Fruit fly (Drosophila melanogaster) whole organism, embryonic: Measurements from ENCODE around the gene CG42693.
A peak's percentile ranks its signal among the peaks of the same experiment; 100 is the strongest.

Experiments
- CG10366 ChIP-seq: fragments of 200-800 bp; sonication (Bioruptor generic); IDR thresholded peaks from 2 replicates; pipeline ENCODE4 v1.3.6; 2022; ENCODE audit warnings: missing biosample characterization, missing genetic modification characterization
- CG11398 ChIP-seq: fragments of 200-800 bp; sonication (Bioruptor generic); optimal IDR thresholded peaks from 2 replicates; lab custom pipeline; 2016; ENCODE audit warnings: missing biosample characterization, missing genetic modification characterization
- CG12071 ChIP-seq: fragments of 200-800 bp; sonication (Bioruptor generic); optimal IDR thresholded peaks from 3 replicates; lab custom pipeline; 2018; ENCODE audit warnings: missing biosample characterization, mild to moderate bottlenecking, missing genetic modification characterization
- CG12659 ChIP-seq: fragments of 200-800 bp; sonication (Bioruptor generic); optimal IDR thresholded peaks from 3 replicates; lab custom pipeline; 2017; ENCODE audit warnings: mild to moderate bottlenecking, missing biosample characterization, missing genetic modification reagents, missing genetic modification characterization
- CG12942 ChIP-seq: fragments of 200-800 bp; sonication (Bioruptor generic); optimal IDR thresholded peaks from 3 replicates; lab custom pipeline; 2016; ENCODE audit warnings: missing biosample characterization, missing genetic modification characterization
- CG13287 ChIP-seq: fragments of 200-800 bp; sonication (Bioruptor generic); IDR thresholded peaks from 2 replicates; pipeline ENCODE4 v1.3.6; 2022; ENCODE audit warnings: missing biosample characterization, missing genetic modification characterization; ENCODE audit not compliant: partially characterized antibody
- CG17328 ChIP-seq: fragments of 200-800 bp; sonication (Bioruptor generic); IDR thresholded peaks from 2 replicates; pipeline ENCODE4 v1.3.6; 2022; ENCODE audit warnings: missing biosample characterization, missing genetic modification characterization
- CG2116 ChIP-seq: fragments of 200-800 bp; sonication (Bioruptor generic); optimal IDR thresholded peaks from 3 replicates; lab custom pipeline; 2018; ENCODE audit warnings: missing biosample characterization, mild to moderate bottlenecking, missing genetic modification characterization
- CG2120 ChIP-seq: fragments of 200-800 bp; sonication (Bioruptor generic); optimal IDR thresholded peaks from 3 replicates; lab custom pipeline; 2016; ENCODE audit warnings: missing biosample characterization, missing genetic modification characterization
- CG42726 ChIP-seq: fragments of 200-800 bp; sonication (Bioruptor generic); IDR thresholded peaks from 2 replicates; pipeline ENCODE4 v1.3.6; 2022; ENCODE audit warnings: missing biosample characterization, missing genetic modification characterization; ENCODE audit not compliant: partially characterized antibody
- CG9817 ChIP-seq: fragments of 200-800 bp; sonication (Bioruptor generic); optimal IDR thresholded peaks from 2 replicates; lab custom pipeline; 2018; ENCODE audit warnings: missing biosample characterization, mild to moderate bottlenecking, missing genetic modification characterization, moderate library complexity
- Dfd ChIP-seq, 2 experiments: fragments of >200 bp; optimal IDR thresholded peaks; 2 replicates each; lab custom pipeline; 2017; ENCODE audit warnings: missing biosample characterization in 2 of 2, missing genetic modification characterization in 2 of 2
- HLH4C ChIP-seq: fragments of 200-800 bp; sonication (Bioruptor generic); IDR thresholded peaks from 3 replicates; pipeline ENCODE4 v1.3.6; 2022; ENCODE audit warnings: missing biosample characterization, missing genetic modification characterization; ENCODE audit not compliant: partially characterized antibody
- HmgD ChIP-seq: fragments of 200-800 bp; sonication (Bioruptor generic); optimal IDR thresholded peaks from 3 replicates; lab custom pipeline; 2016; ENCODE audit warnings: missing biosample characterization, missing genetic modification characterization
- NC2β ChIP-seq: fragments of 200-800 bp; sonication (Bioruptor generic); optimal IDR thresholded peaks from 2 replicates; lab custom pipeline; 2016; ENCODE audit warnings: missing biosample characterization, missing genetic modification characterization
- Oli ChIP-seq: fragments of 200-800 bp; sonication (Bioruptor generic); optimal IDR thresholded peaks from 2 replicates; lab custom pipeline; 2018; ENCODE audit warnings: missing biosample characterization, mild to moderate bottlenecking, missing genetic modification characterization, moderate library complexity
- Sin3A ChIP-seq: fragments of >200 bp; optimal IDR thresholded peaks from 2 replicates; lab custom pipeline; 2018
- Sry-δ ChIP-seq: fragments of 200-800 bp; sonication (Bioruptor generic); optimal IDR thresholded peaks from 2 replicates; lab custom pipeline; 2016; ENCODE audit warnings: missing biosample characterization, missing genetic modification characterization
- Trl ChIP-seq, 3 experiments: fragments of >200 bp in 2 of 3; fragments of 200-800 bp in 1 of 3; sonication (Bioruptor generic) in 1 of 3; optimal IDR thresholded peaks; 2 replicates in 1 of 3; 3 replicates in 2 of 3; lab custom pipeline; 2016 to 2017; ENCODE audit warnings: missing biosample characterization in 1 of 3, missing genetic modification characterization in 1 of 3
- YL-1 ChIP-seq: fragments of 200-800 bp; sonication (Bioruptor generic); optimal IDR thresholded peaks from 3 replicates; lab custom pipeline; 2017; ENCODE audit warnings: missing biosample characterization, mild to moderate bottlenecking, missing genetic modification characterization
- cg ChIP-seq: fragments of 200-800 bp; sonication (Bioruptor generic); optimal IDR thresholded peaks from 3 replicates; lab custom pipeline; 2019; ENCODE audit warnings: missing biosample characterization, mild to moderate bottlenecking, missing genetic modification characterization, moderate library complexity
- dmrt11E ChIP-seq: fragments of 200-800 bp; sonication (Bioruptor generic); optimal IDR thresholded peaks from 3 replicates; lab custom pipeline; 2018; ENCODE audit warnings: missing biosample characterization, mild to moderate bottlenecking, missing genetic modification characterization, moderate library complexity
- dpn ChIP-seq, 2 experiments: fragments of 200-800 bp; sonication (Bioruptor generic); optimal IDR thresholded peaks; 3 replicates each; lab custom pipeline; 2016; ENCODE audit warnings: missing biosample characterization in 2 of 2, missing genetic modification characterization in 2 of 2
- fd3F ChIP-seq: fragments of 200-800 bp; sonication (Bioruptor generic); optimal IDR thresholded peaks from 2 replicates; lab custom pipeline; 2018; ENCODE audit warnings: missing biosample characterization, mild to moderate bottlenecking, missing genetic modification characterization, moderate library complexity
- her ChIP-seq: fragments of 200-800 bp; sonication (Bioruptor generic); optimal IDR thresholded peaks from 2 replicates; lab custom pipeline; 2016; ENCODE audit warnings: missing biosample characterization, missing genetic modification characterization
- kni ChIP-seq: fragments of 200-800 bp; sonication (Bioruptor generic); optimal IDR thresholded peaks from 3 replicates; lab custom pipeline; 2017; ENCODE audit warnings: mild to moderate bottlenecking, missing biosample characterization, missing genetic modification reagents, missing genetic modification characterization
- mld ChIP-seq: fragments of 200-800 bp; sonication (Bioruptor generic); IDR thresholded peaks from 3 replicates; pipeline ENCODE4 v1.3.6; 2022; ENCODE audit warnings: missing biosample characterization, missing genetic modification characterization; ENCODE audit not compliant: partially characterized antibody
- nerfin-2 ChIP-seq: fragments of 200-800 bp; sonication (Bioruptor generic); IDR thresholded peaks from 2 replicates; pipeline ENCODE4 v1.3.6; 2022; ENCODE audit warnings: missing biosample characterization, missing genetic modification characterization; ENCODE audit not compliant: partially characterized antibody
- nmo ChIP-seq: fragments of 200-800 bp; sonication (Bioruptor generic); optimal IDR thresholded peaks from 2 replicates; lab custom pipeline; 2018; ENCODE audit warnings: missing biosample characterization, mild to moderate bottlenecking, missing genetic modification characterization, moderate library complexity
- pan ChIP-seq, 4 experiments: fragments of >200 bp in 3 of 4; fragments of 200-800 bp in 1 of 4; sonication (Bioruptor generic) in 1 of 4; optimal IDR thresholded peaks in 3 of 4; IDR thresholded peaks in 1 of 4; 2 replicates each; pipeline versions ENCODE4 v1.3.6 to Lab custom; 2017 to 2022; ENCODE audit warnings: missing biosample characterization in 2 of 4, missing genetic modification characterization in 2 of 4, mixed read lengths in 1 of 4
- pb ChIP-seq: fragments of 200-800 bp; sonication (Bioruptor generic); optimal IDR thresholded peaks from 3 replicates; lab custom pipeline; 2016; ENCODE audit warnings: missing biosample characterization, missing genetic modification characterization
- sens ChIP-seq: fragments of 200-800 bp; sonication (Bioruptor generic); peaks from one replicate; lab custom pipeline; 2016; ENCODE audit warnings: missing biosample characterization, missing genetic modification characterization

Gene CG42693

DNA sequence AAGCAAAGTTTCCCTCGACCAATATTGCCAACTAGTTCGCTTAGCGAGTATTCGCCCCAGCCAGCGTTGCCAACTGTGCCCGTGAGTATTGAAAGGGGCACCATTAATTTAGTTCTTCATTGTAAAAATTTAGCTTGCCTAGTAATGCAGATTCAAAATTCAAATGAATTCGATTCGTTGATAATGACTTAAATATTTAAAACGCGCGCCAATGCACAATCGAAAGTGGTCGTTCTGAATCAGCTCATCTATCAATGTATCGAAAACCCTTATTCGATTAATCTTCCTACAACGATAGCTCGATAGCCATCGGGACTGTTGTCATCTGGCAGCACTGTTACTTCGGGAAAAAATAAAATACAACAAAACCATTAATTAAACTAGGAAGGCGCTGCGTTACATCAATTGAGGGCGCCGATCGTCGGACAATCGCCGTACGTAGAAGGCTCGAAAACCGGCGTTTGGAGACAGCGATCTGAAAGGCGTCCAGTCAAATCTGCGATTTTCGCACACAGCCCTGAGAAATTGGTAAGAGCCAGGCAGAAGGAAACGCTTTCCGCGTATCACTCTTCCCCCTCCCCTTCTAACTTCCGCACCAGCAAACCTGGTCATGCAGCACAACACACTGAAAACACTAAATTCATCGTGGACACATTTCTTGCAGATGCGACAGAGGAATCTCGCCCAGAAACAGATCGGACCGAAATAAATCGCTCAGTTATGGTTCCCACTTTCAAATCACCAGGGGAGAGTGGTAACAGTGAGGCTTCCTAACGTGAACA, 38.8 kb downstream of the CG42693 start, which contains the start of gene Zmynd8 (continued):
- TF ChIP-seq CG12071 (no peak), mld (GFP tag; lab: Robert Waterston, UW) (peak; percentile 71; the same call in 1 of the 3 replicates), CG2116 (GFP tag; lab: Kevin White, UChicago) (peak; percentile 92), Sry-δ (GFP tag; lab: Kevin White, UChicago) (peak; percentile 80), CG12659 (GFP tag; lab: Kevin White, UChicago) (peak; percentile 48), NC2β (GFP tag; lab: Kevin White, UChicago) (peak; percentile 37), pb (GFP tag; lab: Kevin White, UChicago) (peak; percentile 20), CG42726 (GFP tag; lab: Robert Waterston, UW) (0 out of 2 replicates have a peak, but pooled peaks have one; percentile 47), dpn (GFP tag; optimal IDR thresholded peaks at IDR 0.05; lab: Kevin White, UChicago) (peak in 1 of 2 experiments; percentile 12), pan (optimal IDR thresholded peaks at IDR 0.05; lab: Kevin White, UChicago) (no peak), pan (GFP tag; optimal IDR thresholded peaks at IDR 0.05 in 1 of 2, IDR thresholded peaks at IDR 0.05 in 1 of 2) (no peak), CG11398 (GFP tag; lab: Kevin White, UChicago) (no peak), her (GFP tag; lab: Kevin White, UChicago) (peak; percentile 17), YL-1 (GFP tag; lab: Kevin White, UChicago) (peak; percentile 67), Oli (tag; lab: Kevin White, UChicago) (no peak), HmgD (GFP tag; lab: Kevin White, UChicago) (peak; percentile 27), nerfin-2 (GFP tag; lab: Robert Waterston, UW) (peak; percentile 78), CG12942 (GFP tag; lab: Kevin White, UChicago) (no peak), Dfd (GFP tag; optimal IDR thresholded peaks at IDR 0.05; lab: Kevin White, UChicago) (no peak), CG2120 (GFP tag; lab: Kevin White, UChicago) (no peak), CG10366 (GFP tag; lab: Robert Waterston, UW) (no peak), Sin3A (peak; percentile 93), CG17328 (GFP tag; lab: Robert Waterston, UW) (no peak), fd3F (GFP tag; lab: Kevin White, UChicago) (no peak), HLH4C (peak; percentile 85), CG9817 (tag; lab: Kevin White, UChicago) (peak; percentile 26), CG13287 (GFP tag; lab: Robert Waterston, UW) (peak; percentile 81), nmo (GFP tag; lab: Kevin White, UChicago) (peak; percentile 56)
- TF ChIP-seq, all 482 proteins: peak for 89

DNA sequence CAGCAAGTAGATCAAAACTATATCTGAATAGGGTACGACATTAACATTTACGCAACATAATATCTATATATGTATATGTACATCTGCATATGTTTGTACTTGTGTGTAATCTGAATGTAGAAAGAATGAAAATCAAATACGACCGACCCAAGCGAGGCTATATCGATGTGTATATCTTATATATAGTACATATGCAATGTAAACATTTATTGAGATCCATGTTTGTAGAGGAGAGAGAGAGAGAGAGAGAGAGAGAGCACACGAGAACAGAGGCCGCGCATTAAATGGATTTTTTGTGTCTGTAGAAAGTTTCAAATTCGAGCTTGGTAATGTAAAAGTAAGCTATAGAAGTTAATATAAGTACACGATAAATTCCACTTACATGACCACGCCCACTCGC, 45.4 kb downstream of the CG42693 start:
- peak; percentile 32 for TF ChIP-seq cg
- TF ChIP-seq Trl (optimal IDR thresholded peaks at IDR 0.05; lab: Kevin White, UChicago), result peak; percentile 27 to 46
- no peak for TF ChIP-seq Trl (GFP tag; optimal IDR thresholded peaks at IDR 0.05; lab: Kevin White, UChicago)
- TF ChIP-seq dmrt11E, result no peak
- peak; percentile 77 for TF ChIP-seq kni (GFP tag; lab: Kevin White, UChicago)
- TF ChIP-seq sens, result peak; percentile 55
